Fruit fly (Drosophila melanogaster): ENCODE results near the gene CG5280.

CG5280 gene

dm6 chr3L:9028057-9028456, 38.0 kb upstream of the CG5280 start (continued):
- TF ChIP-seq CG3838 (GFP tag; optimal IDR thresholded peaks at IDR 0.05): no peak
- no peak for TF ChIP-seq br (optimal IDR thresholded peaks at IDR 0.05)
- TF ChIP-seq mam (GFP tag; optimal IDR thresholded peaks at IDR 0.05): no peak
- TF ChIP-seq odd (GFP tag; optimal IDR thresholded peaks at IDR 0.05): no peak
- TF ChIP-seq zen (tag; optimal IDR thresholded peaks at IDR 0.05): peak; percentile 61
- no peak for TF ChIP-seq tll (GFP tag; optimal IDR thresholded peaks at IDR 0.05)
- no peak for TF ChIP-seq CG7357 (GFP tag; IDR thresholded peaks at IDR 0.05)
- TF ChIP-seq crol (GFP tag; IDR thresholded peaks at IDR 0.05): no peak
- TF ChIP-seq lab (GFP tag; optimal IDR thresholded peaks at IDR 0.05): no peak
- no peak for TF ChIP-seq CG12236 (GFP tag; optimal IDR thresholded peaks at IDR 0.05)
- no peak for TF ChIP-seq Nf-YA (GFP tag; IDR thresholded peaks at IDR 0.05)
- peak; percentile 8 for TF ChIP-seq CG11398 (GFP tag; optimal IDR thresholded peaks at IDR 0.05)
- no peak for TF ChIP-seq cad (GFP tag; optimal IDR thresholded peaks at IDR 0.05)
- TF ChIP-seq CG31441 (GFP tag; IDR thresholded peaks at IDR 0.05): peak; percentile 51; the same call in 1 of the 2 replicates
- TF ChIP-seq E2f1 (GFP tag; IDR thresholded peaks at IDR 0.05): no peak
- TF ChIP-seq HmgZ (tag; optimal IDR thresholded peaks at IDR 0.05): no peak
- TF ChIP-seq Nf-YB (GFP tag; optimal IDR thresholded peaks at IDR 0.05): no peak
- peak; percentile 59 for TF ChIP-seq CG15696 (tag; optimal IDR thresholded peaks at IDR 0.05)
- no peak for TF ChIP-seq CG14441 (GFP tag; IDR thresholded peaks at IDR 0.05)
- TF ChIP-seq CG7271 (tag; optimal IDR thresholded peaks at IDR 0.05): no peak
- TF ChIP-seq CG10959 (GFP tag; IDR thresholded peaks at IDR 0.05): peak; percentile 72
- no peak for TF ChIP-seq CG6683 (GFP tag; optimal IDR thresholded peaks at IDR 0.05)
- TF ChIP-seq Bgb (GFP tag; IDR thresholded peaks at IDR 0.05; ENCODE audit: partially characterized antibody): no peak
- no peak for TF ChIP-seq CG6765 (GFP tag; optimal IDR thresholded peaks at IDR 0.05)
- TF ChIP-seq Lim3 (GFP tag; IDR thresholded peaks at IDR 0.05): no peak
- TF ChIP-seq tna (GFP tag; IDR thresholded peaks at IDR 0.05; ENCODE audit: partially characterized antibody): no peak
- TF ChIP-seq maf-S (GFP tag; optimal IDR thresholded peaks at IDR 0.05): no peak
- no peak for TF ChIP-seq bowl (GFP tag; IDR thresholded peaks at IDR 0.05)
- no peak for TF ChIP-seq Usf (GFP tag; optimal IDR thresholded peaks at IDR 0.05)
- peak; percentile 1 for TF ChIP-seq ATbp (GFP tag; optimal IDR thresholded peaks at IDR 0.05)
- peak; percentile 34 to 44 for TF ChIP-seq Pdp1 (GFP tag; optimal IDR thresholded peaks at IDR 0.05)
- 0 out of 3 replicates have a peak, but pooled peaks have one; percentile 10 for TF ChIP-seq dysf (GFP tag; IDR thresholded peaks at IDR 0.05)
- TF ChIP-seq CG9437 (GFP tag; optimal IDR thresholded peaks at IDR 0.05): peak; percentile 3
- no peak for TF ChIP-seq CG7987 (GFP tag; optimal IDR thresholded peaks at IDR 0.05)
- TF ChIP-seq Blimp-1 (GFP tag; optimal IDR thresholded peaks at IDR 0.05): peak; percentile 5
- no peak for TF ChIP-seq scrt (GFP tag; optimal IDR thresholded peaks at IDR 0.05)
- no peak for TF ChIP-seq Mad (GFP tag; optimal IDR thresholded peaks at IDR 0.05)
- TF ChIP-seq PHDP (tag; optimal IDR thresholded peaks at IDR 0.05): peak; percentile 36
- no peak for TF ChIP-seq ab (GFP tag; optimal IDR thresholded peaks at IDR 0.05)
- no peak for TF ChIP-seq Dip3 (GFP tag; optimal IDR thresholded peaks at IDR 0.05)
- no peak for TF ChIP-seq peb (GFP tag; IDR thresholded peaks at IDR 0.05)
- TF ChIP-seq Med (GFP tag): peak; percentile 83
- TF ChIP-seq dmrt11E (tag; optimal IDR thresholded peaks at IDR 0.05): peak; percentile 85
- no peak for TF ChIP-seq CG14860 (GFP tag; IDR thresholded peaks at IDR 0.05; ENCODE audit: partially characterized antibody)
- no peak for TF ChIP-seq Meics (GFP tag; optimal IDR thresholded peaks at IDR 0.05)
- TF ChIP-seq CG2129 (GFP tag; IDR thresholded peaks at IDR 0.05; ENCODE audit: partially characterized antibody): no peak
- TF ChIP-seq crc (GFP tag; optimal IDR thresholded peaks at IDR 0.05): no peak
- TF ChIP-seq CG13424 (tag; optimal IDR thresholded peaks at IDR 0.05): peak; percentile 59
- no peak for TF ChIP-seq CG10565 (GFP tag; optimal IDR thresholded peaks at IDR 0.05)
- TF ChIP-seq CG9727 (GFP tag; optimal IDR thresholded peaks at IDR 0.05): peak; percentile 67
- no peak for TF ChIP-seq CG31388 (GFP tag; optimal IDR thresholded peaks at IDR 0.05)
